Worm (Caenorhabditis elegans) whole organism, L4 larva: ENCODE data around the gene srlf-1.

Experiments
- F10B5.3 ChIP-seq: sonication (generic microtip); optimal IDR thresholded peaks from 2 replicates; lab custom pipeline; 2016; ENCODE audit warnings: mild to moderate bottlenecking, missing genetic modification characterization, missing compliant biosample characterization
- R02D3.7 ChIP-seq: fragments of 150-350 bp; sonication (generic microtip); optimal IDR thresholded peaks from 3 replicates; lab custom pipeline; 2014; ENCODE audit warnings: missing biosample characterization, missing genetic modification characterization
- ceh-82 ChIP-seq: sonication (generic microtip); optimal IDR thresholded peaks from 2 replicates; lab custom pipeline; 2017; ENCODE audit warnings: missing biosample characterization, missing genetic modification characterization
- ces-1 ChIP-seq: fragments of 150-350 bp; sonication (generic microtip); optimal IDR thresholded peaks from 4 replicates; lab custom pipeline; 2014; ENCODE audit warnings: missing biosample characterization, missing genetic modification reagents, missing genetic modification characterization
- fos-1 ChIP-seq: fragments of 150-350 bp; optimal IDR thresholded peaks from 2 replicates; lab custom pipeline; 2014; ENCODE audit warnings: missing biosample characterization, missing genetic modification characterization
- lin-39 ChIP-seq: fragments of 150-350 bp; optimal IDR thresholded peaks from 2 replicates; lab custom pipeline; 2014; ENCODE audit warnings: missing biosample characterization, missing genetic modification reagents, missing genetic modification characterization
- mdt-29 ChIP-seq: fragments of 200-800 bp; sonication (Bioruptor generic); IDR thresholded peaks from 2 replicates; pipeline ENCODE4 v1.3.6; 2022; ENCODE audit warnings: missing genetic modification reagents, missing genetic modification characterization, missing compliant biosample characterization
- nhr-11 ChIP-seq: fragments of 150-350 bp; optimal IDR thresholded peaks from 2 replicates; lab custom pipeline; 2014; ENCODE audit warnings: missing biosample characterization, missing genetic modification characterization
- nhr-77 ChIP-seq: fragments of 150-350 bp; optimal IDR thresholded peaks from 2 replicates; lab custom pipeline; 2014; ENCODE audit warnings: missing biosample characterization, missing genetic modification characterization
- pqm-1 ChIP-seq: sonication (generic microtip); optimal IDR thresholded peaks from 2 replicates; lab custom pipeline; 2017; ENCODE audit warnings: missing biosample characterization, missing genetic modification characterization
- snpc-1.2 ChIP-seq: fragments of 200-800 bp; sonication (Bioruptor generic); IDR thresholded peaks from 2 replicates; pipeline ENCODE4 v1.3.6; 2022; ENCODE audit warnings: missing genetic modification reagents, missing genetic modification characterization, missing compliant biosample characterization
- unc-62 ChIP-seq, 3 experiments: fragments of 150-350 bp in 1 of 3; sonication (generic microtip); optimal IDR thresholded peaks in 2 of 3; peaks in 1 of 3; 1 replicate in 1 of 3; 2 replicates in 2 of 3; lab custom pipeline; 2014 to 2017; ENCODE audit warnings: missing biosample characterization in 3 of 3, missing genetic modification characterization in 3 of 3, missing genetic modification reagents in 3 of 3, missing genotype in 1 of 3
- vab-7 ChIP-seq: fragments of 200-800 bp; sonication (Bioruptor generic); IDR thresholded peaks from 2 replicates; pipeline ENCODE4 v1.3.6; 2022; ENCODE audit warnings: missing genetic modification reagents, missing genetic modification characterization, missing compliant biosample characterization
- zfp-2 ChIP-seq: sonication (generic microtip); optimal IDR thresholded peaks from 2 replicates; lab custom pipeline; 2016; ENCODE audit warnings: mild to moderate bottlenecking, missing genetic modification characterization, missing compliant biosample characterization

ce11 chrII:7808153-7808552 is 17.8 kb downstream of the srlf-1 start:
- no peak for TF ChIP-seq zfp-2 (tag; lab: Kevin White, UChicago)
- TF ChIP-seq R02D3.7 (tag; lab: Kevin White, UChicago): no peak
- no peak for TF ChIP-seq F10B5.3
- TF ChIP-seq unc-62 (GFP tag; optimal IDR thresholded peaks at IDR 0.05 in 1 of 2; lab: Kevin White, UChicago): peak in 1 of 2 experiments; percentile 98
- TF ChIP-seq unc-62 (tag; optimal IDR thresholded peaks at IDR 0.05; lab: Kevin White, UChicago): no peak
- no peak for TF ChIP-seq ces-1
- TF ChIP-seq nhr-11 (tag; lab: Kevin White, UChicago): no peak
- TF ChIP-seq nhr-77 (tag; lab: Kevin White, UChicago): no peak
- no peak for TF ChIP-seq mdt-29
- no peak for TF ChIP-seq vab-7
- TF ChIP-seq lin-39 (tag; lab: Kevin White, UChicago): no peak
- TF ChIP-seq fos-1 (tag; lab: Kevin White, UChicago): no peak
- no peak for TF ChIP-seq snpc-1.2 (GFP tag; lab: Robert Waterston, UW)
- TF ChIP-seq ceh-82 (tag; lab: Kevin White, UChicago): no peak
- TF ChIP-seq pqm-1 (tag; lab: Kevin White, UChicago): no peak
